Fruit fly (Drosophila melanogaster): ENCODE measurements around the gene CG4461.

dm6 chr3L:9337942-9338468 lies 37.2 kb upstream of the CG4461 start:
- TF ChIP-seq CG10348 (GFP tag; IDR thresholded peaks at IDR 0.05), result no peak
- TF ChIP-seq CG12605 (GFP tag; IDR thresholded peaks at IDR 0.05), result no peak
- no peak for TF ChIP-seq D1 (tag; optimal IDR thresholded peaks at IDR 0.05)
- no peak for TF ChIP-seq Pif1B (GFP tag; optimal IDR thresholded peaks at IDR 0.05)
- no peak for TF ChIP-seq rn (GFP tag; IDR thresholded peaks at IDR 0.05)
- TF ChIP-seq CG14655 (GFP tag; optimal IDR thresholded peaks at IDR 0.05), result no peak
- TF ChIP-seq CG4496 (GFP tag; IDR thresholded peaks at IDR 0.05), result peak; percentile 38; the same call in 1 of the 3 replicates
- TF ChIP-seq CG9948 (tag; optimal IDR thresholded peaks at IDR 0.05), result no peak
- TF ChIP-seq Ets98B (GFP tag; IDR thresholded peaks at IDR 0.05), result no peak; the same call in 1 of the 2 replicates
